Fruit fly (Drosophila melanogaster): ENCODE results near the gene tin.

The tin gene

dm6 chr3R:21407145-21407544 is 28.4 kb downstream of the tin start, which contains the start of gene CheB93a:
Gene CheB93a, plus strand, starts transcription at chr3R:21407445.
- TF ChIP-seq fkh (GFP tag; optimal IDR thresholded peaks at IDR 0.05) (no peak), CG16779 (tag; optimal IDR thresholded peaks at IDR 0.05) (no peak), fd85E (GFP tag; optimal IDR thresholded peaks at IDR 0.05) (no peak), Eip75B (GFP tag; optimal IDR thresholded peaks at IDR 0.05) (no peak), eg (GFP tag; IDR thresholded peaks at IDR 0.05) (no peak), CG8632 (GFP tag; optimal IDR thresholded peaks at IDR 0.05) (no peak), CG10631 (GFP tag; optimal IDR thresholded peaks at IDR 0.05) (no peak), CG9139 (GFP tag; optimal IDR thresholded peaks at IDR 0.05) (no peak), achi (GFP tag; optimal IDR thresholded peaks at IDR 0.05) (no peak), Ets21C (GFP tag; optimal IDR thresholded peaks at IDR 0.05) (no peak), dac (GFP tag; optimal IDR thresholded peaks at IDR 0.05) (no peak), net (GFP tag; optimal IDR thresholded peaks at IDR 0.05) (no peak), CG6163 (GFP tag; IDR thresholded peaks at IDR 0.05) (no peak), CG3919 (GFP tag; optimal IDR thresholded peaks at IDR 0.05) (no peak)

- no peak for TF ChIP-seq CG8319 (GFP tag; optimal IDR thresholded peaks at IDR 0.05)
- TF ChIP-seq OdsH (GFP tag; optimal IDR thresholded peaks at IDR 0.05) = no peak
- TF ChIP-seq CG6792 (GFP tag; optimal IDR thresholded peaks at IDR 0.05) = no peak
- no peak for TF ChIP-seq fd59A (GFP tag; optimal IDR thresholded peaks at IDR 0.05)
- peak; percentile 98 for TF ChIP-seq CG6854 (GFP tag; optimal IDR thresholded peaks at IDR 0.05)
- TF ChIP-seq CG3032 (tag; optimal IDR thresholded peaks at IDR 0.05) = no peak
- no peak for TF ChIP-seq Smox (GFP tag; optimal IDR thresholded peaks at IDR 0.05)
These were observed 29.6 kb downstream of the tin start for dm6 chr3R:21408372-21408771.

- TF ChIP-seq CG6792 (GFP tag; optimal IDR thresholded peaks at IDR 0.05) = no peak
- no peak for TF ChIP-seq Hr39 (GFP tag; optimal IDR thresholded peaks at IDR 0.05)
- no peak for TF ChIP-seq CG16779 (tag; optimal IDR thresholded peaks at IDR 0.05)
- TF ChIP-seq CG3032 (tag; optimal IDR thresholded peaks at IDR 0.05) = no peak
- no peak for TF ChIP-seq CG11294 (GFP tag; IDR thresholded peaks at IDR 0.05)
- TF ChIP-seq CG10669 (GFP tag; optimal IDR thresholded peaks at IDR 0.05) = no peak
- no peak for TF ChIP-seq lz (GFP tag; optimal IDR thresholded peaks at IDR 0.05)
- TF ChIP-seq dsx (GFP tag; optimal IDR thresholded peaks at IDR 0.05; ENCODE audit: poor library complexity, severe bottlenecking) = no peak
- TF ChIP-seq Eip78C (GFP tag) = no peak
- no peak for TF ChIP-seq Lpt (GFP tag; optimal IDR thresholded peaks at IDR 0.05)
- no peak for TF ChIP-seq CG6163 (GFP tag; IDR thresholded peaks at IDR 0.05)
- TF ChIP-seq pdm3 (GFP tag; optimal IDR thresholded peaks at IDR 0.05) = no peak
- no peak for TF ChIP-seq CG7368 (GFP tag; optimal IDR thresholded peaks at IDR 0.05)
- TF ChIP-seq OdsH (GFP tag; optimal IDR thresholded peaks at IDR 0.05) = no peak
- no peak for TF ChIP-seq Sox102F (GFP tag; optimal IDR thresholded peaks at IDR 0.05)
These were observed 30.0 kb downstream of the tin start, which contains the start of gene CheB93b for dm6 chr3R:21408823-21409222. Gene CheB93b, plus strand, starts transcription at chr3R:21409123.

DNA sequence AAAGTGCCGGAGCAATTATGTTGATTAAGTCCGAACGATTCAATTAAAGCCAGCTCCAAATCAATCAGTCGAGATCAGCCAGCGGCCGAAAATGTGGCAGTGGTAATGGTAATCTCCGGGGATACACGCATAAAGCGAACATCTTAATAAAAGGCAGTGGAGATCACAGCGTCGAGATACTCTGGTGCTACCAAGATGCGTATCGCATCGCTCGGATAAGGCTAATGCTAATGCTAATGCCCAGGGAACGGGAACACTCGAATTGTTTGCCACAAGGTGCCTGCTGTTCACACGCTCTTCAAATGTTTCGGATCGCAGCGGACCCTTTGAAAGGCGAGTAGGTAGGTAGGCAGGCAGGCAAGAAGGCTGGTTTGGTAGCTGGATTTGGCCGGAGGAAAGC is 35.4 kb downstream of the tin start:
- TF ChIP-seq CG6808 (GFP tag; optimal IDR thresholded peaks at IDR 0.05) = no peak
- TF ChIP-seq CG6854 (GFP tag; optimal IDR thresholded peaks at IDR 0.05) = no peak
- no peak for TF ChIP-seq lz (GFP tag; optimal IDR thresholded peaks at IDR 0.05)
- TF ChIP-seq spab (GFP tag; optimal IDR thresholded peaks at IDR 0.05) = no peak
- no peak for TF ChIP-seq Eip75B (GFP tag; optimal IDR thresholded peaks at IDR 0.05)
- no peak for TF ChIP-seq OdsH (GFP tag; optimal IDR thresholded peaks at IDR 0.05)
- TF ChIP-seq dac (GFP tag; optimal IDR thresholded peaks at IDR 0.05) = no peak
- no peak for TF ChIP-seq Gug (GFP tag; IDR thresholded peaks at IDR 0.05)
- TF ChIP-seq CG9139 (GFP tag; optimal IDR thresholded peaks at IDR 0.05) = no peak
- TF ChIP-seq CG4318 (GFP tag; optimal IDR thresholded peaks at IDR 0.05) = no peak
